Worm (Caenorhabditis elegans) whole organism, L4/young adult: ENCODE results near the gene col-68.
"Not testable (repeated sequence)": the region's sequence is repeated elsewhere in the genome, so short reads cannot be mapped to it uniquely, and the experiment has no call there.

Source experiments
- W03F9.2 ChIP-seq: fragments of 150-350 bp; optimal IDR thresholded peaks from 2 replicates; lab custom pipeline; 2014; ENCODE audit warnings: missing biosample characterization, missing genetic modification characterization
- dao-5 ChIP-seq: sonication (generic microtip); optimal IDR thresholded peaks from 2 replicates; lab custom pipeline; 2016; ENCODE audit warnings: missing genotype, missing genetic modification characterization, moderate library complexity, missing compliant biosample characterization
- him-1 ChIP-seq: sonication (generic microtip); optimal IDR thresholded peaks from 2 replicates; lab custom pipeline; 2016; ENCODE audit warnings: missing genotype, missing genetic modification reagents, missing genetic modification characterization, missing compliant biosample characterization

The col-68 gene

ce11 chrII:76662-77061 lies 27.7 kb upstream of the col-68 start:
- TF ChIP-seq him-1 (no peak), W03F9.2 (no peak), dao-5 (tag; lab: Kevin White, UChicago) (no peak)

- TF ChIP-seq him-1 (no peak), dao-5 (tag; lab: Kevin White, UChicago) (no peak), W03F9.2 (no peak)
These were observed 25.2 kb upstream of the col-68 start, which contains the start of gene C23H3.9 for ce11 chrII:79166-79565. Gene C23H3.9 (minus strand): TSS chrII:79266.

- TF ChIP-seq dao-5 (tag; lab: Kevin White, UChicago) (no peak), him-1 (no peak), W03F9.2 (no peak)
These were observed 20.2 kb upstream of the col-68 start, which contains the start of gene C50D2.6 for ce11 chrII:84134-84533. Gene C50D2.6 (plus strand): TSS chrII:84434.

- no peak for TF ChIP-seq dao-5 (tag; lab: Kevin White, UChicago)
- no peak for TF ChIP-seq W03F9.2
- no peak for TF ChIP-seq him-1
These were observed 17.5 kb upstream of the col-68 start for ce11 chrII:86794-87193.

ce11 chrII:87937-88336 lies 16.4 kb upstream of the col-68 start:
- no peak for TF ChIP-seq dao-5 (tag; lab: Kevin White, UChicago)
- no peak for TF ChIP-seq W03F9.2
- TF ChIP-seq him-1: no peak

ce11 chrII:91419-91818 lies 12.9 kb upstream of the col-68 start, which contains the start of gene mcat-1:
Gene mcat-1 (minus strand): TSS chrII:91519.
- no peak for TF ChIP-seq W03F9.2
- TF ChIP-seq dao-5 (tag; lab: Kevin White, UChicago): no peak
- no peak for TF ChIP-seq him-1

- TF ChIP-seq dao-5 (tag; lab: Kevin White, UChicago) (no peak), him-1 (no peak), W03F9.2 (no peak)
These were observed 9.2 kb upstream of the col-68 start, which contains the start of gene C50D2.7 for ce11 chrII:95177-95576. Gene C50D2.7 (minus strand): TSS chrII:95277.

- TF ChIP-seq W03F9.2: peak; percentile 71
- TF ChIP-seq dao-5 (tag; lab: Kevin White, UChicago): no peak
These were observed 6.2 kb upstream of the col-68 start, which contains the start of the genes luc-7L3 and sftb-6 for ce11 chrII:97992-98763. Gene luc-7L3 (minus strand): TSS chrII:98027. Gene sftb-6 (plus strand): TSS chrII:98404.

- not testable (repeated sequence) for TF ChIP-seq W03F9.2; him-1; dao-5 (tag; lab: Kevin White, UChicago)
These were observed 5.4 kb upstream of the col-68 start, which contains the start of gene C50D2.10 for ce11 chrII:98894-99293. Gene C50D2.10 (plus strand): TSS chrII:99138.

- TF ChIP-seq him-1 (no peak), W03F9.2 (no peak), dao-5 (tag; lab: Kevin White, UChicago) (no peak)
These were observed 3.2 kb upstream of the col-68 start for ce11 chrII:101176-101575.

- TF ChIP-seq dao-5 (tag; lab: Kevin White, UChicago): no peak
- TF ChIP-seq W03F9.2: no peak
- TF ChIP-seq him-1: no peak
These were observed 1.1 kb downstream of the col-68 start for ce11 chrII:105327-105882.

- no peak for TF ChIP-seq dao-5 (tag; lab: Kevin White, UChicago)
These were observed 1.6 kb downstream of the col-68 start, which contains the start of gene txt-1 for ce11 chrII:105889-106288. Gene txt-1 (plus strand): TSS chrII:106189.

ce11 chrII:107703-108102 lies 3.4 kb downstream of the col-68 start:
- no peak for TF ChIP-seq dao-5 (tag; lab: Kevin White, UChicago)
- TF ChIP-seq W03F9.2: no peak
- no peak for TF ChIP-seq him-1

ce11 chrII:108865-109264 lies 4.5 kb downstream of the col-68 start, which contains the start of gene C50D2.2:
Gene C50D2.2 (plus strand): TSS chrII:109165.
- TF ChIP-seq dao-5 (tag; lab: Kevin White, UChicago): no peak
- no peak for TF ChIP-seq him-1
- no peak for TF ChIP-seq W03F9.2

ce11 chrII:111267-111666 lies 6.9 kb downstream of the col-68 start, which contains the start of gene C50D2.1:
Gene C50D2.1 (plus strand): TSS chrII:111567.
- TF ChIP-seq W03F9.2 (no peak), him-1 (no peak), dao-5 (tag; lab: Kevin White, UChicago) (no peak)
